Fruit fly (Drosophila melanogaster): Measurements from ENCODE around the gene CG13050.

dm6 chr3L:16261505-16261904, 17.6 kb downstream of the CG13050 start, which contains the start of gene CG34247:
- no peak for TF ChIP-seq CG12605 (GFP tag; IDR thresholded peaks at IDR 0.05)
- no peak for TF ChIP-seq CG10348 (GFP tag; IDR thresholded peaks at IDR 0.05)
- TF ChIP-seq gl (tag; optimal IDR thresholded peaks at IDR 0.05) = no peak
- TF ChIP-seq fd96Ca (GFP tag; IDR thresholded peaks at IDR 0.05) = no peak
- no peak for TF ChIP-seq Ets98B (GFP tag; IDR thresholded peaks at IDR 0.05)
- TF ChIP-seq CG15710 (tag; optimal IDR thresholded peaks at IDR 0.05) = no peak

All from whole organism, pupa.